Fruit fly (Drosophila melanogaster): ENCODE data around the gene CG7655.

Gene CG7655

DNA sequence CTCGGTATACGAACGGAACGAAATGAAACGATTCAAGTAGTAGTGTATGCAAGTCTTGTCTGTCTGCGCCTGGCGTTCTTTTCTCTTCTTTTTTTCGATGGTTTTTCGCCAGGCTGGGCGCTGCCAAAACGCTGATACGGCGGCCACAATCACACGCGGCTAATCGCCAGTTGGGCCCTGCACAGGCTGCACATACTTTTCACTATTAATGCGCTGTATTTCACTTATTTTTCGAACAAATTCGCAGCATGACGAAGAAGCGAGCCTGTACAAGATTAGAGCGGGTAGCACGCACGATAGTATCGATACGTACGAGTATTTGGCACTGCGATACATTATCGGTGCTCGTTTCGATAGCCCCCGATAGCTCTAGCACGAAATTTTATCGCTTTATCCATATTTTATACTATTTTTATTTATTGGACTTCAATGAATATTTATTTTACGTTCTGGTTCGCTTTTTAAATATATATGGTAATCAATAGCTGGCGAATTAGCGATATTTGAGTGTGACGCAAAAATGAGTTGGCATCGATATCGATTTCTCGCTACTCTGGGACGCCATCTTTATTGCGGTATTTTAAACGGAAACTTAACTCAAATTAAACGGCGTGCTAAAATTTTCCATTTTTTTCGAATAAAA, 35.7 kb downstream of the CG7655 start, which contains the start of gene osa (continued):
- TF ChIP-seq nom (GFP tag; optimal IDR thresholded peaks at IDR 0.05) (peak; percentile 43), phol (tag; optimal IDR thresholded peaks at IDR 0.05) (peak; percentile 100), Dref (GFP tag; IDR thresholded peaks at IDR 0.05) (no peak), Xbp1 (GFP tag; optimal IDR thresholded peaks at IDR 0.05) (peak; percentile 12), CG3163 (GFP tag; optimal IDR thresholded peaks at IDR 0.05) (no peak), CG11456 (GFP tag; IDR thresholded peaks at IDR 0.05) (no peak), kni (GFP tag; optimal IDR thresholded peaks at IDR 0.05) (no peak), C15 (GFP tag; IDR thresholded peaks at IDR 0.05) (no peak), CG9437 (GFP tag; optimal IDR thresholded peaks at IDR 0.05) (no peak), CG14667 (GFP tag; IDR thresholded peaks at IDR 0.05) (no peak), bcd (GFP tag; optimal IDR thresholded peaks at IDR 0.05) (peak; percentile 28), vnd (GFP tag; IDR thresholded peaks at IDR 0.05; ENCODE audit: partially characterized antibody) (no peak), chif (GFP tag; optimal IDR thresholded peaks at IDR 0.05) (no peak), TFAM (GFP tag; optimal IDR thresholded peaks at IDR 0.05) (no peak), CG4424 (GFP tag; optimal IDR thresholded peaks at IDR 0.05) (no peak), Sox100B (GFP tag; optimal IDR thresholded peaks at IDR 0.05) (no peak), Neu2 (GFP tag; optimal IDR thresholded peaks at IDR 0.05; ENCODE audit: borderline replicate concordance) (no peak), CG14710 (tag; optimal IDR thresholded peaks at IDR 0.05) (peak; percentile 57), knrl (GFP tag; IDR thresholded peaks at IDR 0.05; ENCODE audit: partially characterized antibody) (no peak), sd (tag; optimal IDR thresholded peaks at IDR 0.05) (no peak), schlank (tag; optimal IDR thresholded peaks at IDR 0.05) (no peak), CG11247 (GFP tag; IDR thresholded peaks at IDR 0.05) (no peak), Bteb2 (GFP tag; optimal IDR thresholded peaks at IDR 0.05) (no peak), sna (GFP tag; IDR thresholded peaks at IDR 0.05; ENCODE audit: partially characterized antibody) (no peak), toy (GFP tag; IDR thresholded peaks at IDR 0.05) (no peak), CG8924 (tag; optimal IDR thresholded peaks at IDR 0.05) (peak; percentile 30), CG1233 (GFP tag; optimal IDR thresholded peaks at IDR 0.05) (no peak)

DNA sequence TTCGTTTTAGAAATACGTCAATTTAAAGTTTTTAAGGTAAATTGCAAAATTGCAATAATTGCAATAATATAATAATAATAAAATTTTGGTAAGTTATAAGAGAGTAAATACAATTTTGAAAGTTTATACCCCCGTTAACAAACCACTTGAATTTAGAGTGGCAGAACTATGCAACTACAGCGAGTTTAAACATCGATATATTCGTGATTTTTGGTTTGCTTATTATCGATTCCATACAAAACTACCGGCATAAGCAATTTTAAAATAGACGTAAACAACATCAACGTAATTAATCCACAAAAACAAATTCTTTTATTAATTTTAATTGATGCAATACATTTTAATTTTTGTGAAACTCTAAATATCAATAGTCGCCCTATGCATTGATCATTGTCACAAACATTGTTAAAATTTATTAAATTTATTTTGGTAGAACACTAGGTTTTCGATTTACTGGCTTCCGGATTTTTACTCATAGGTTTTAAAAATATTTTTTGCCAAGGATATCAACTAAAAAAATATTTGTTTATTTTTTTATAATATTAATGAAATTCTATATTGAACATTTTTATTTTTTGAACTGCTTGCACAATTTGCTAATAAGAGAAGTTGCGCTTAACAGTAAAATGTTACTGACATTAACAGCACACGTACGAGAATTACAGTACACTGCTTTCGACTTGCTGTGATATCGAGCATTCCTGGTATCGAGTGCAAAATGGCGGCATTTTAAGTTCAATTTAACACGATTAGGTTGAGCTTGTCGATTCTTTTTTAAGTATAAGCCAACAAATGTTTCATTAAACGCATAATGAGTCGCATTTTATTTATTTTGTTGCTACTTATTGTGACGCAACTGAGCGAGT, 36.5 kb downstream of the CG7655 start, which contains the start of gene Pxt:
Pxt (plus strand) TSS at position 695 of the 866 bp plus-strand sequence.
- TF ChIP-seq sim (GFP tag; IDR thresholded peaks at IDR 0.05): no peak
- TF ChIP-seq Neu2 (GFP tag; optimal IDR thresholded peaks at IDR 0.05; ENCODE audit: borderline replicate concordance): no peak
- TF ChIP-seq GATAe (GFP tag; conservative IDR thresholded peaks at IDR 0.05): no peak
- 0 out of 2 replicates have a peak, but pooled peaks have one; percentile 11 for TF ChIP-seq CG32532 (GFP tag; IDR thresholded peaks at IDR 0.05)
- TF ChIP-seq insv (GFP tag; optimal IDR thresholded peaks at IDR 0.05): peak in 1 of 2 experiments; percentile 88
- no peak for TF ChIP-seq mam (GFP tag; optimal IDR thresholded peaks at IDR 0.05)
- TF ChIP-seq nau (GFP tag; optimal IDR thresholded peaks at IDR 0.05): no peak
- no peak for TF ChIP-seq knrl (GFP tag; IDR thresholded peaks at IDR 0.05; ENCODE audit: partially characterized antibody)
- no peak for TF ChIP-seq cas (GFP tag; IDR thresholded peaks at IDR 0.05)
- no peak for TF ChIP-seq Hmr (GFP tag; optimal IDR thresholded peaks at IDR 0.05)
- TF ChIP-seq amos (GFP tag; IDR thresholded peaks at IDR 0.05; ENCODE audit: partially characterized antibody): peak; percentile 37; the same call in 1 of the 2 replicates
- no peak for TF ChIP-seq CG17568 (GFP tag; optimal IDR thresholded peaks at IDR 0.05)
- no peak for TF ChIP-seq CG1647 (GFP tag; optimal IDR thresholded peaks at IDR 0.05)
- no peak for TF ChIP-seq CG14965 (GFP tag; optimal IDR thresholded peaks at IDR 0.05; ENCODE audit: borderline replicate concordance)
- TF ChIP-seq fd102C (GFP tag; optimal IDR thresholded peaks at IDR 0.05): no peak
- TF ChIP-seq CG3838 (GFP tag; optimal IDR thresholded peaks at IDR 0.05): no peak
- no peak for TF ChIP-seq tup (GFP tag; optimal IDR thresholded peaks at IDR 0.05)
- TF ChIP-seq Blimp-1 (GFP tag; optimal IDR thresholded peaks at IDR 0.05): no peak
- TF ChIP-seq nmo (GFP tag; optimal IDR thresholded peaks at IDR 0.05): no peak
- no peak for TF ChIP-seq TFAM (GFP tag; optimal IDR thresholded peaks at IDR 0.05)
- TF ChIP-seq CG11560 (tag; IDR thresholded peaks at IDR 0.05): peak; percentile 96
- no peak for TF ChIP-seq CG8359 (GFP tag; optimal IDR thresholded peaks at IDR 0.05; ENCODE audit: borderline replicate concordance)
- TF ChIP-seq CG18764 (GFP tag; optimal IDR thresholded peaks at IDR 0.05): no peak
